Fruit fly (Drosophila melanogaster) whole organism, embryonic: Measurements from ENCODE around the gene CG32318.

Source experiments
- Antp ChIP-seq: fragments of 200-800 bp; sonication (Bioruptor generic); optimal IDR thresholded peaks from 3 replicates; lab custom pipeline; 2016; ENCODE audit warnings: missing biosample characterization, missing genetic modification characterization
- Asciz ChIP-seq: fragments of 200-800 bp; sonication (Bioruptor generic); optimal IDR thresholded peaks from 2 replicates; lab custom pipeline; 2017; ENCODE audit warnings: missing biosample characterization, mild to moderate bottlenecking, missing genetic modification characterization, missing genetic modification reagents
- CG10147 ChIP-seq: fragments of 200-800 bp; sonication (Bioruptor generic); optimal IDR thresholded peaks from 2 replicates; lab custom pipeline; 2019; ENCODE audit warnings: missing biosample characterization, mild to moderate bottlenecking, missing genetic modification characterization, moderate library complexity
- CG10654 ChIP-seq: fragments of 200-800 bp; sonication (Bioruptor generic); optimal IDR thresholded peaks from 2 replicates; lab custom pipeline; 2016; ENCODE audit warnings: missing biosample characterization, missing genetic modification characterization
- CG11093 ChIP-seq: fragments of 200-800 bp; sonication (Bioruptor generic); IDR thresholded peaks from 3 replicates; pipeline ENCODE4 v1.3.6; 2022; ENCODE audit warnings: missing biosample characterization, missing genetic modification characterization
- CG11695 ChIP-seq: fragments of 200-800 bp; sonication (Bioruptor generic); IDR thresholded peaks from 3 replicates; pipeline ENCODE4 v1.3.6; 2022; ENCODE audit warnings: missing biosample characterization, missing genetic modification characterization
- CG12104 ChIP-seq: fragments of 200-800 bp; sonication (Bioruptor generic); optimal IDR thresholded peaks from 3 replicates; lab custom pipeline; 2016; ENCODE audit warnings: missing biosample characterization, missing genetic modification characterization
- CG13296 ChIP-seq: fragments of 200-800 bp; sonication (Bioruptor generic); optimal IDR thresholded peaks from 3 replicates; lab custom pipeline; 2018; ENCODE audit warnings: missing biosample characterization, mild to moderate bottlenecking, missing genetic modification characterization
- CG17328 ChIP-seq: fragments of 200-800 bp; sonication (Bioruptor generic); IDR thresholded peaks from 2 replicates; pipeline ENCODE4 v1.3.6; 2022; ENCODE audit warnings: missing biosample characterization, missing genetic modification characterization
- CG17359 ChIP-seq: fragments of 200-800 bp; sonication (Bioruptor generic); optimal IDR thresholded peaks from 3 replicates; lab custom pipeline; 2018; ENCODE audit warnings: missing biosample characterization, mild to moderate bottlenecking, missing genetic modification characterization, moderate library complexity
- CG30431 ChIP-seq: fragments of 200-800 bp; sonication (Bioruptor generic); optimal IDR thresholded peaks from 2 replicates; lab custom pipeline; 2017; ENCODE audit warnings: missing biosample characterization, missing genetic modification characterization
- CG32767 ChIP-seq: fragments of 200-800 bp; sonication (Bioruptor generic); IDR thresholded peaks from 2 replicates; pipeline ENCODE4 v1.3.6; 2022; ENCODE audit warnings: missing biosample characterization, missing genetic modification characterization
- CG3847 ChIP-seq: fragments of 200-800 bp; sonication (Bioruptor generic); IDR thresholded peaks from 2 replicates; pipeline ENCODE4 v1.3.6; 2022; ENCODE audit warnings: missing biosample characterization, missing genetic modification characterization
- CG4424 ChIP-seq: fragments of 200-800 bp; sonication (Bioruptor generic); optimal IDR thresholded peaks from 3 replicates; lab custom pipeline; 2016; ENCODE audit warnings: missing biosample characterization, missing genetic modification characterization
- CG4854 ChIP-seq: fragments of 200-800 bp; sonication (Bioruptor generic); optimal IDR thresholded peaks from 2 replicates; lab custom pipeline; 2016; ENCODE audit warnings: missing biosample characterization, missing genetic modification characterization, inconsistent platforms
- CG6272 ChIP-seq: fragments of 200-800 bp; sonication (Bioruptor generic); IDR thresholded peaks from 2 replicates; pipeline ENCODE4 v1.3.6; 2022; ENCODE audit warnings: missing biosample characterization, missing genetic modification characterization
- CG6791 ChIP-seq: fragments of 200-800 bp; sonication (Bioruptor generic); IDR thresholded peaks from 3 replicates; pipeline ENCODE4 v1.3.6; 2022; ENCODE audit warnings: missing biosample characterization, missing genetic modification characterization; ENCODE audit not compliant: partially characterized antibody
- CG6813 ChIP-seq: fragments of 200-800 bp; sonication (Bioruptor generic); optimal IDR thresholded peaks from 2 replicates; lab custom pipeline; 2017; ENCODE audit warnings: missing biosample characterization, missing genetic modification characterization, mild to moderate bottlenecking, moderate library complexity, missing genetic modification reagents
- CHES-1-like ChIP-seq: fragments of 200-800 bp; sonication (Bioruptor generic); optimal IDR thresholded peaks from 2 replicates; lab custom pipeline; 2016; ENCODE audit warnings: missing biosample characterization, missing genetic modification characterization
- CTCF ChIP-seq: fragments of 200-800 bp; sonication (Bioruptor generic); optimal IDR thresholded peaks from 2 replicates; lab custom pipeline; 2017; ENCODE audit warnings: missing biosample characterization, mild to moderate bottlenecking, missing genetic modification characterization, moderate library complexity
- Deaf1 ChIP-seq: fragments of 200-800 bp; optimal IDR thresholded peaks from 3 replicates; lab custom pipeline; 2019; ENCODE audit warnings: missing biosample characterization, mild to moderate bottlenecking, missing genetic modification characterization, moderate library complexity
- Doc3 ChIP-seq: fragments of 200-800 bp; sonication (Bioruptor generic); IDR thresholded peaks from 3 replicates; pipeline ENCODE4 v1.3.6; 2022; ENCODE audit warnings: missing biosample characterization, missing genetic modification characterization; ENCODE audit not compliant: partially characterized antibody
- E2f2 ChIP-seq: fragments of 200-800 bp; sonication (Bioruptor generic); IDR thresholded peaks from 2 replicates; pipeline ENCODE4 v1.3.6; 2022; ENCODE audit warnings: missing biosample characterization, missing genetic modification characterization
- H2.0 ChIP-seq: fragments of 200-800 bp; sonication (Bioruptor generic); IDR thresholded peaks from 2 replicates; pipeline ENCODE4 v1.3.6; 2022; ENCODE audit warnings: missing biosample characterization, missing genetic modification characterization
- HHEX ChIP-seq: fragments of 200-800 bp; sonication (Bioruptor generic); optimal IDR thresholded peaks from 3 replicates; lab custom pipeline; 2017; ENCODE audit warnings: missing biosample characterization, mild to moderate bottlenecking, missing genetic modification characterization, missing genetic modification reagents
- HLH54F ChIP-seq: fragments of 200-800 bp; sonication (Bioruptor generic); optimal IDR thresholded peaks from 3 replicates; lab custom pipeline; 2016; ENCODE audit warnings: missing biosample characterization, missing genetic modification characterization
- Oaz ChIP-seq: fragments of 200-800 bp; sonication (Bioruptor generic); IDR thresholded peaks from 2 replicates; pipeline ENCODE4 v1.3.6; 2022; ENCODE audit warnings: missing biosample characterization, missing genetic modification characterization
- Opbp ChIP-seq: fragments of 200-800 bp; sonication (Bioruptor generic); IDR thresholded peaks from 3 replicates; pipeline ENCODE4 v1.3.6; 2022; ENCODE audit warnings: missing biosample characterization, missing genetic modification characterization; ENCODE audit not compliant: partially characterized antibody
- Poxn ChIP-seq: fragments of 200-800 bp; sonication (Bioruptor generic); IDR thresholded peaks from 2 replicates; pipeline ENCODE4 v1.3.6; 2022; ENCODE audit warnings: missing biosample characterization, missing genetic modification characterization
- Sin3A ChIP-seq: fragments of >200 bp; optimal IDR thresholded peaks from 2 replicates; lab custom pipeline; 2018
- Sox100B ChIP-seq: fragments of 200-800 bp; sonication (Bioruptor generic); optimal IDR thresholded peaks from 3 replicates; lab custom pipeline; 2018; ENCODE audit warnings: missing biosample characterization, mild to moderate bottlenecking, missing genetic modification characterization
- Vsx1 ChIP-seq: fragments of 200-800 bp; sonication (Bioruptor generic); optimal IDR thresholded peaks from 2 replicates; lab custom pipeline; 2017; ENCODE audit warnings: missing biosample characterization, mild to moderate bottlenecking, missing genetic modification characterization, missing genetic modification reagents
- abd-A ChIP-seq: fragments of 200-800 bp; sonication (Bioruptor generic); optimal IDR thresholded peaks from 3 replicates; lab custom pipeline; 2019; ENCODE audit warnings: missing biosample characterization, mild to moderate bottlenecking, missing genetic modification characterization, moderate library complexity
- ac ChIP-seq: fragments of 200-800 bp; sonication (Bioruptor generic); optimal IDR thresholded peaks from 3 replicates; lab custom pipeline; 2017; ENCODE audit warnings: missing biosample characterization, mild to moderate bottlenecking, missing genetic modification characterization
- al ChIP-seq: fragments of 200-800 bp; sonication (Bioruptor generic); IDR thresholded peaks from 2 replicates; pipeline ENCODE4 v1.3.6; 2022; ENCODE audit warnings: missing biosample characterization, missing genetic modification characterization
- bowl ChIP-seq: fragments of 200-800 bp; sonication (Bioruptor generic); IDR thresholded peaks from 2 replicates; pipeline ENCODE4 v1.3.6; 2022; ENCODE audit warnings: missing biosample characterization, missing genetic modification characterization
- bsh ChIP-seq, 2 experiments: fragments of 200-800 bp; sonication (Bioruptor generic); optimal IDR thresholded peaks; 2 replicates each; lab custom pipeline; 2017 to 2018; ENCODE audit warnings: mild to moderate bottlenecking in 2 of 2, missing biosample characterization in 2 of 2, missing genetic modification characterization in 2 of 2, moderate library complexity in 1 of 2
- crol ChIP-seq: fragments of 200-800 bp; sonication (Bioruptor generic); IDR thresholded peaks from 2 replicates; pipeline ENCODE4 v1.3.6; 2022; ENCODE audit warnings: missing biosample characterization, missing genetic modification characterization
- disco-r ChIP-seq: fragments of 200-800 bp; sonication (Bioruptor generic); optimal IDR thresholded peaks from 2 replicates; lab custom pipeline; 2016; ENCODE audit warnings: missing biosample characterization, missing genetic modification characterization
- en ChIP-seq: fragments of 200-800 bp; sonication (Bioruptor generic); optimal IDR thresholded peaks from 2 replicates; lab custom pipeline; 2016; ENCODE audit warnings: missing biosample characterization, missing genetic modification characterization
- fru ChIP-seq: fragments of >200 bp; optimal IDR thresholded peaks from 2 replicates; lab custom pipeline; 2017
- gcm ChIP-seq: fragments of 200-800 bp; sonication (Bioruptor generic); optimal IDR thresholded peaks from 2 replicates; lab custom pipeline; 2019; ENCODE audit warnings: missing biosample characterization, mild to moderate bottlenecking, missing genetic modification characterization, moderate library complexity
- ham ChIP-seq: fragments of 200-800 bp; sonication (Bioruptor generic); IDR thresholded peaks from 2 replicates; pipeline ENCODE4 v1.3.6; 2022; ENCODE audit warnings: missing biosample characterization, missing genetic modification characterization
- lbe ChIP-seq: fragments of 200-800 bp; sonication (Bioruptor generic); optimal IDR thresholded peaks from 2 replicates; lab custom pipeline; 2016; ENCODE audit warnings: missing biosample characterization, mild to moderate bottlenecking, missing genetic modification characterization
- phol ChIP-seq: fragments of 200-800 bp; sonication (Bioruptor generic); optimal IDR thresholded peaks from 3 replicates; lab custom pipeline; 2018; ENCODE audit warnings: missing biosample characterization, mild to moderate bottlenecking, missing genetic modification characterization, moderate library complexity
- psq ChIP-seq: fragments of 200-800 bp; sonication (Bioruptor generic); optimal IDR thresholded peaks from 2 replicates; lab custom pipeline; 2017; ENCODE audit warnings: missing biosample characterization, missing genetic modification characterization
- sqz ChIP-seq: fragments of 200-800 bp; sonication (Bioruptor generic); optimal IDR thresholded peaks from 3 replicates; lab custom pipeline; 2018; ENCODE audit warnings: missing biosample characterization, mild to moderate bottlenecking, missing genetic modification characterization
- ssp ChIP-seq: fragments of 200-800 bp; sonication (Bioruptor generic); IDR thresholded peaks from 2 replicates; pipeline ENCODE4 v1.3.6; 2022; ENCODE audit warnings: missing biosample characterization, missing genetic modification characterization
- z ChIP-seq: fragments of 200-800 bp; sonication (Bioruptor generic); IDR thresholded peaks from 3 replicates; pipeline ENCODE4 v1.3.6; 2022; ENCODE audit warnings: missing biosample characterization, missing genetic modification characterization
- zfh2 ChIP-seq: fragments of 200-800 bp; sonication (Bioruptor generic); optimal IDR thresholded peaks from 2 replicates; lab custom pipeline; 2016; ENCODE audit warnings: missing biosample characterization, missing genetic modification characterization

Gene CG32318

dm6 chr3L:1204674-1205547 lies 41.8 kb downstream of the CG32318 start, which contains the start of gene CG9119 (continued):
- TF ChIP-seq Poxn (GFP tag; lab: Robert Waterston, UW) (no peak), CG3847 (GFP tag; lab: Robert Waterston, UW) (peak; percentile 52; the same call in 1 of the 2 replicates), al (GFP tag; lab: Robert Waterston, UW) (no peak; the same call in 1 of the 2 replicates), CG32767 (GFP tag; lab: Robert Waterston, UW) (peak; percentile 45; the same call in 1 of the 2 replicates), Sox100B (GFP tag; lab: Kevin White, UChicago) (peak; percentile 71), CG11695 (GFP tag; lab: Robert Waterston, UW) (peak; percentile 55; the same call in 2 of the 3 replicates), CG13296 (GFP tag; lab: Kevin White, UChicago) (peak; percentile 61), CTCF (GFP tag; lab: Kevin White, UChicago) (no peak), zfh2 (GFP tag; lab: Kevin White, UChicago) (peak; percentile 66), CG10147 (GFP tag; lab: Kevin White, UChicago) (peak; percentile 68), ac (GFP tag; lab: Kevin White, UChicago) (no peak), E2f2 (GFP tag; lab: Robert Waterston, UW) (peak; percentile 29; the same call in 1 of the 2 replicates), Deaf1 (tag; lab: Kevin White, UChicago) (peak; percentile 90), CG17328 (GFP tag; lab: Robert Waterston, UW) (0 out of 2 replicates have a peak, but pooled peaks have one; percentile 24), abd-A (tag; lab: Kevin White, UChicago) (peak; percentile 89), Vsx1 (GFP tag; lab: Kevin White, UChicago) (peak; percentile 81), CG11093 (GFP tag; lab: Robert Waterston, UW) (peak; percentile 51; the same call in 1 of the 3 replicates), CG6813 (peak; percentile 60), z (GFP tag; lab: Robert Waterston, UW) (no peak), CG12104 (peak; percentile 24), phol (peak; percentile 60), gcm (GFP tag; lab: Kevin White, UChicago) (peak; percentile 41), en (GFP tag; lab: Kevin White, UChicago) (no peak), CG30431 (peak; percentile 49), CHES-1-like (peak; percentile 71), HHEX (peak; percentile 75), Opbp (GFP tag; lab: Robert Waterston, UW) (no peak), disco-r (GFP tag; lab: Kevin White, UChicago) (peak; percentile 10), bowl (no peak), ssp (GFP tag; lab: Robert Waterston, UW) (peak; percentile 43), CG6272 (GFP tag; lab: Robert Waterston, UW) (no peak), Doc3 (GFP tag; lab: Robert Waterston, UW) (no peak), CG4424 (GFP tag; lab: Kevin White, UChicago) (peak; percentile 38), fru (no peak), sqz (peak; percentile 47), ham (GFP tag; lab: Robert Waterston, UW) (no peak; the same call in 1 of the 2 replicates), H2.0 (GFP tag; lab: Robert Waterston, UW) (no peak), crol (GFP tag; lab: Robert Waterston, UW) (peak; percentile 72), CG17359 (tag; lab: Kevin White, UChicago) (peak; percentile 48), Antp (GFP tag; lab: Kevin White, UChicago) (peak; percentile 71), lbe (GFP tag; lab: Kevin White, UChicago) (no peak), bsh (GFP tag; optimal IDR thresholded peaks at IDR 0.05; lab: Kevin White, UChicago) (peak in 1 of 2 experiments; percentile 57), CG4854 (no peak), psq (GFP tag; lab: Kevin White, UChicago) (no peak), Oaz (GFP tag; lab: Robert Waterston, UW) (no peak), CG6791 (GFP tag; lab: Robert Waterston, UW) (no peak), HLH54F (peak; percentile 64), Sin3A (lab: Kevin White, UChicago) (no peak), Asciz (GFP tag; lab: Kevin White, UChicago) (peak; percentile 11), CG10654 (GFP tag; lab: Kevin White, UChicago) (peak; percentile 26)
